Fruit fly (Drosophila melanogaster) whole organism, embryonic: ENCODE data around the gene lili.

Experiments used
- CG10209 ChIP-seq: fragments of 200-800 bp; sonication (Bioruptor generic); optimal IDR thresholded peaks from 3 replicates; lab custom pipeline; 2017; ENCODE audit warnings: missing biosample characterization, mild to moderate bottlenecking, missing genetic modification characterization, missing genetic modification reagents
- CG10565 ChIP-seq: fragments of 200-800 bp; sonication (Bioruptor generic); optimal IDR thresholded peaks from 3 replicates; lab custom pipeline; 2016; ENCODE audit warnings: missing biosample characterization, mild to moderate bottlenecking, missing genetic modification characterization
- CG14860 ChIP-seq: fragments of 200-800 bp; sonication (Bioruptor generic); IDR thresholded peaks from 3 replicates; pipeline ENCODE4 v1.3.6; 2022; ENCODE audit warnings: missing biosample characterization, missing genetic modification characterization; ENCODE audit not compliant: partially characterized antibody
- CG17612 ChIP-seq: fragments of 200-800 bp; sonication (Bioruptor generic); IDR thresholded peaks from 2 replicates; pipeline ENCODE4 v1.3.6; 2022; ENCODE audit warnings: missing biosample characterization, missing genetic modification characterization
- CG2202 ChIP-seq: fragments of 200-800 bp; sonication (Bioruptor generic); optimal IDR thresholded peaks from 2 replicates; lab custom pipeline; 2018; ENCODE audit warnings: missing biosample characterization, mild to moderate bottlenecking, missing genetic modification characterization
- CG3726 ChIP-seq: fragments of 200-800 bp; sonication (Bioruptor generic); IDR thresholded peaks from 3 replicates; pipeline ENCODE4, ENCODE4 v1.3.6; 2022; ENCODE audit warnings: missing biosample characterization, missing genetic modification characterization
- CG6854 ChIP-seq: fragments of 200-800 bp; sonication (Bioruptor generic); optimal IDR thresholded peaks from 3 replicates; lab custom pipeline; 2017; ENCODE audit warnings: missing biosample characterization, mild to moderate bottlenecking, missing genetic modification characterization
- CG7839 ChIP-seq: fragments of 200-800 bp; sonication (Bioruptor generic); optimal IDR thresholded peaks from 3 replicates; lab custom pipeline; 2018; ENCODE audit warnings: missing biosample characterization, mild to moderate bottlenecking, missing genetic modification characterization, moderate library complexity
- CG7987 ChIP-seq: fragments of 200-800 bp; sonication (Bioruptor generic); optimal IDR thresholded peaks from 2 replicates; lab custom pipeline; 2018; ENCODE audit warnings: missing biosample characterization, mild to moderate bottlenecking, missing genetic modification characterization, moderate library complexity
- CG8281 ChIP-seq: fragments of 200-800 bp; sonication (Bioruptor generic); optimal IDR thresholded peaks from 2 replicates; lab custom pipeline; 2018; ENCODE audit warnings: missing biosample characterization, mild to moderate bottlenecking, missing genetic modification characterization, moderate library complexity
- CG9932 ChIP-seq: fragments of 200-800 bp; sonication (Bioruptor generic); IDR thresholded peaks from 2 replicates; pipeline ENCODE4 v1.3.6; 2022; ENCODE audit warnings: missing biosample characterization, missing genetic modification characterization
- Dbx ChIP-seq: fragments of 200-800 bp; sonication (Bioruptor generic); IDR thresholded peaks from 3 replicates; pipeline ENCODE4 v1.3.6; 2022; ENCODE audit warnings: missing biosample characterization, missing genetic modification characterization
- Dref ChIP-seq: fragments of 200-800 bp; sonication (Bioruptor generic); IDR thresholded peaks from 2 replicates; pipeline ENCODE4 v1.3.6; 2022; ENCODE audit warnings: missing biosample characterization, missing genetic modification characterization
- Eip74EF ChIP-seq, 2 experiments: fragments of 200-800 bp in 1 of 2; fragments of >200 bp in 1 of 2; sonication (Bioruptor generic) in 1 of 2; optimal IDR thresholded peaks; 2 replicates each; lab custom pipeline; 2017 to 2019; ENCODE audit warnings: missing biosample characterization in 2 of 2, missing genetic modification characterization in 2 of 2, mild to moderate bottlenecking in 1 of 2, moderate library complexity in 1 of 2
- Fer1 ChIP-seq: fragments of 200-800 bp; sonication (Bioruptor generic); optimal IDR thresholded peaks from 2 replicates; lab custom pipeline; 2017; ENCODE audit warnings: missing biosample characterization, mild to moderate bottlenecking, missing genetic modification characterization
- Hr78 ChIP-seq, 2 experiments: fragments of 200-800 bp in 1 of 2; fragments of >200 bp in 1 of 2; sonication (Bioruptor generic) in 1 of 2; optimal IDR thresholded peaks; 2 replicates each; lab custom pipeline; 2017 to 2019; ENCODE audit warnings: missing biosample characterization in 2 of 2, missing genetic modification characterization in 2 of 2, mild to moderate bottlenecking in 1 of 2, moderate library complexity in 1 of 2
- Jarid2 ChIP-seq: fragments of 200-800 bp; sonication (Bioruptor generic); optimal IDR thresholded peaks from 3 replicates; lab custom pipeline; 2017; ENCODE audit warnings: mild to moderate bottlenecking, missing biosample characterization, missing genetic modification reagents, missing genetic modification characterization
- MTF-1 ChIP-seq: fragments of 200-800 bp; sonication (Bioruptor generic); optimal IDR thresholded peaks from 2 replicates; lab custom pipeline; 2018; ENCODE audit warnings: missing biosample characterization, mild to moderate bottlenecking, missing genetic modification characterization, borderline replicate concordance
- Mrtf ChIP-seq: fragments of 200-800 bp; sonication (Bioruptor generic); IDR thresholded peaks from 3 replicates; pipeline ENCODE4 v1.3.6; 2022; ENCODE audit warnings: missing biosample characterization, missing genetic modification characterization
- Neu2 ChIP-seq: fragments of 200-800 bp; sonication (Bioruptor generic); optimal IDR thresholded peaks from 3 replicates; lab custom pipeline; 2016; ENCODE audit warnings: missing biosample characterization, missing genetic modification characterization, borderline replicate concordance
- Nf-YC ChIP-seq: fragments of 200-800 bp; optimal IDR thresholded peaks from 3 replicates; lab custom pipeline; 2019; ENCODE audit warnings: missing biosample characterization, mild to moderate bottlenecking, missing genetic modification characterization, moderate library complexity
- Side ChIP-seq: fragments of 200-800 bp; sonication (Bioruptor generic); optimal IDR thresholded peaks from 2 replicates; lab custom pipeline; 2016; ENCODE audit warnings: missing biosample characterization, missing genetic modification characterization
- Sry-β ChIP-seq: fragments of 200-800 bp; sonication (Bioruptor generic); optimal IDR thresholded peaks from 2 replicates; lab custom pipeline; 2018; ENCODE audit warnings: missing biosample characterization, mild to moderate bottlenecking, missing genetic modification characterization, moderate library complexity
- TFAM ChIP-seq: fragments of 200-800 bp; sonication (Bioruptor generic); optimal IDR thresholded peaks from 2 replicates; lab custom pipeline; 2017; ENCODE audit warnings: missing biosample characterization, missing genetic modification characterization, inconsistent platforms
- ab ChIP-seq: fragments of 200-800 bp; sonication (Bioruptor generic); optimal IDR thresholded peaks from 2 replicates; lab custom pipeline; 2016; ENCODE audit warnings: missing biosample characterization, missing genetic modification characterization
- ara ChIP-seq: fragments of 200-800 bp; sonication (Bioruptor generic); IDR thresholded peaks from 2 replicates; pipeline ENCODE4 v1.3.6; 2022; ENCODE audit warnings: missing biosample characterization, missing genetic modification characterization
- az2 ChIP-seq: fragments of 200-800 bp; sonication (Bioruptor generic); optimal IDR thresholded peaks from 3 replicates; lab custom pipeline; 2016; ENCODE audit warnings: missing biosample characterization, missing genetic modification characterization
- bowl ChIP-seq: fragments of 200-800 bp; sonication (Bioruptor generic); IDR thresholded peaks from 2 replicates; pipeline ENCODE4 v1.3.6; 2022; ENCODE audit warnings: missing biosample characterization, missing genetic modification characterization
- ci ChIP-seq: fragments of 200-800 bp; sonication (Bioruptor generic); IDR thresholded peaks from 3 replicates; pipeline ENCODE4 v1.3.6; 2022; ENCODE audit warnings: missing biosample characterization, missing genetic modification characterization
- eve ChIP-seq, 2 experiments: fragments of >200 bp; optimal IDR thresholded peaks; 2 replicates each; lab custom pipeline; 2017; ENCODE audit warnings: missing biosample characterization in 2 of 2, missing genetic modification characterization in 2 of 2
- gcm2 ChIP-seq: fragments of 200-800 bp; sonication (Bioruptor generic); optimal IDR thresholded peaks from 2 replicates; lab custom pipeline; 2016; ENCODE audit warnings: missing biosample characterization, missing genetic modification characterization
- hbn ChIP-seq: fragments of 200-800 bp; sonication (Bioruptor generic); IDR thresholded peaks from 2 replicates; pipeline ENCODE4 v1.3.6; 2022; ENCODE audit warnings: missing biosample characterization, missing genetic modification characterization; ENCODE audit not compliant: partially characterized antibody
- jigr1 ChIP-seq: fragments of 200-800 bp; sonication (Bioruptor generic); IDR thresholded peaks from 3 replicates; pipeline ENCODE4 v1.3.6; 2022; ENCODE audit warnings: missing biosample characterization, missing genetic modification characterization
- lab ChIP-seq: fragments of 200-800 bp; sonication (Bioruptor generic); optimal IDR thresholded peaks from 3 replicates; lab custom pipeline; 2017; ENCODE audit warnings: missing biosample characterization, missing genetic modification characterization, mild to moderate bottlenecking, moderate library complexity, missing genetic modification reagents
- lmd ChIP-seq: fragments of 200-800 bp; sonication (Bioruptor generic); IDR thresholded peaks from 2 replicates; pipeline ENCODE4 v1.3.6; 2022; ENCODE audit warnings: missing biosample characterization, missing genetic modification characterization
- mld ChIP-seq: fragments of 200-800 bp; sonication (Bioruptor generic); IDR thresholded peaks from 3 replicates; pipeline ENCODE4 v1.3.6; 2022; ENCODE audit warnings: missing biosample characterization, missing genetic modification characterization; ENCODE audit not compliant: partially characterized antibody
- peb ChIP-seq: fragments of 200-800 bp; sonication (Bioruptor generic); IDR thresholded peaks from 2 replicates; pipeline ENCODE4 v1.3.6; 2022; ENCODE audit warnings: missing biosample characterization, missing genetic modification characterization
- pfk ChIP-seq: fragments of 200-800 bp; sonication (Bioruptor generic); optimal IDR thresholded peaks from 2 replicates; lab custom pipeline; 2018; ENCODE audit warnings: missing biosample characterization, mild to moderate bottlenecking, missing genetic modification characterization, moderate library complexity
- pho ChIP-seq: fragments of 200-800 bp; sonication (Bioruptor generic); optimal IDR thresholded peaks from 2 replicates; lab custom pipeline; 2016; ENCODE audit warnings: missing biosample characterization, missing genetic modification characterization
- prd ChIP-seq, 3 experiments: fragments of >200 bp in 2 of 3; fragments of 200-800 bp in 1 of 3; sonication (Bioruptor generic) in 1 of 3; optimal IDR thresholded peaks in 2 of 3; IDR thresholded peaks in 1 of 3; 2 replicates in 2 of 3; 3 replicates in 1 of 3; pipeline versions ENCODE4 v1.3.6 to Lab custom; 2017 to 2022; ENCODE audit warnings: missing biosample characterization in 1 of 3, missing genetic modification characterization in 1 of 3
- schlank ChIP-seq: fragments of 200-800 bp; sonication (Bioruptor generic); optimal IDR thresholded peaks from 2 replicates; lab custom pipeline; 2018; ENCODE audit warnings: missing biosample characterization, mild to moderate bottlenecking, missing genetic modification characterization
- sens-2 ChIP-seq: fragments of 200-800 bp; sonication (Bioruptor generic); IDR thresholded peaks from 2 replicates; pipeline ENCODE4 v1.3.6; 2022; ENCODE audit warnings: missing biosample characterization, missing genetic modification characterization
- seq ChIP-seq: fragments of 200-800 bp; sonication (Bioruptor generic); IDR thresholded peaks from 2 replicates; pipeline ENCODE4 v1.3.6; 2022; ENCODE audit warnings: missing biosample characterization, missing genetic modification characterization
- slou ChIP-seq: fragments of 200-800 bp; sonication (Bioruptor generic); optimal IDR thresholded peaks from 3 replicates; lab custom pipeline; 2016; ENCODE audit warnings: missing biosample characterization, missing genetic modification characterization
- ssp ChIP-seq: fragments of 200-800 bp; sonication (Bioruptor generic); IDR thresholded peaks from 2 replicates; pipeline ENCODE4 v1.3.6; 2022; ENCODE audit warnings: missing biosample characterization, missing genetic modification characterization
- tin ChIP-seq: fragments of 200-800 bp; sonication (Bioruptor generic); optimal IDR thresholded peaks from 3 replicates; lab custom pipeline; 2016; ENCODE audit warnings: missing biosample characterization, missing genetic modification characterization
- unc-4 ChIP-seq: fragments of 200-800 bp; sonication (Bioruptor generic); IDR thresholded peaks from 2 replicates; pipeline ENCODE4 v1.3.6; 2022; ENCODE audit warnings: missing biosample characterization, missing genetic modification characterization; ENCODE audit not compliant: partially characterized antibody

The lili gene

dm6 chr3R:24771273-24772231 is 42.3 kb downstream of the lili start, which contains the start of gene CG42331 (continued):
- no peak for TF ChIP-seq hbn (GFP tag; lab: Robert Waterston, UW)
- peak; percentile 78 for TF ChIP-seq lab
- TF ChIP-seq peb: no peak
- TF ChIP-seq schlank (tag; lab: Kevin White, UChicago): no peak
- no peak for TF ChIP-seq pfk
- no peak for TF ChIP-seq sens-2
- no peak for TF ChIP-seq MTF-1 (GFP tag; lab: Kevin White, UChicago)
- TF ChIP-seq TFAM (GFP tag; lab: Kevin White, UChicago): no peak
- peak; percentile 50 for TF ChIP-seq lmd (GFP tag; lab: Robert Waterston, UW)
- no peak for TF ChIP-seq CG3726 (GFP tag; lab: Robert Waterston, UW)
- TF ChIP-seq bowl (GFP tag; lab: Robert Waterston, UW): no peak
- no peak for TF ChIP-seq prd (optimal IDR thresholded peaks at IDR 0.05; lab: Kevin White, UChicago)
- 0 out of 3 replicates have a peak, but pooled peaks have one; percentile 38 for TF ChIP-seq prd (GFP tag; IDR thresholded peaks at IDR 0.05; lab: Robert Waterston, UW)
- no peak for TF ChIP-seq Dref (GFP tag; lab: Robert Waterston, UW)
- TF ChIP-seq Nf-YC (tag; lab: Kevin White, UChicago): peak; percentile 65
- no peak for TF ChIP-seq slou (GFP tag; lab: Kevin White, UChicago)
- TF ChIP-seq CG9932 (GFP tag; lab: Robert Waterston, UW): 0 out of 2 replicates have a peak, but pooled peaks have one; percentile 6
- TF ChIP-seq Side (GFP tag; lab: Kevin White, UChicago): peak; percentile 10
- TF ChIP-seq Sry-β (GFP tag; lab: Kevin White, UChicago): no peak
- TF ChIP-seq Jarid2 (GFP tag; lab: Kevin White, UChicago): no peak
- TF ChIP-seq CG10209: peak; percentile 54
- no peak for TF ChIP-seq gcm2
- no peak for TF ChIP-seq ara (GFP tag; lab: Robert Waterston, UW)
- TF ChIP-seq Neu2: no peak
- TF ChIP-seq Fer1 (GFP tag; lab: Kevin White, UChicago): no peak
- TF ChIP-seq unc-4 (GFP tag; lab: Robert Waterston, UW): no peak
- peak in 1 of 2 experiments; percentile 64 for TF ChIP-seq Hr78 (GFP tag; optimal IDR thresholded peaks at IDR 0.05; lab: Kevin White, UChicago)
- TF ChIP-seq CG7987: no peak
- TF ChIP-seq CG17612: no peak
- TF ChIP-seq CG6854 (GFP tag; lab: Kevin White, UChicago): no peak
- TF ChIP-seq CG14860 (GFP tag; lab: Robert Waterston, UW): no peak
- TF ChIP-seq Mrtf (GFP tag; lab: Robert Waterston, UW): no peak
- peak in 1 of 2 experiments; percentile 61 for TF ChIP-seq eve (GFP tag; optimal IDR thresholded peaks at IDR 0.05; lab: Kevin White, UChicago)
- peak; percentile 45; the same call in 2 of the 3 replicates for TF ChIP-seq ci (GFP tag; lab: Robert Waterston, UW)
- TF ChIP-seq CG8281: peak; percentile 72
- no peak for TF ChIP-seq jigr1 (GFP tag; lab: Robert Waterston, UW)
- peak; percentile 50 for TF ChIP-seq pho (GFP tag; lab: Kevin White, UChicago)
- no peak for TF ChIP-seq CG2202 (tag; lab: Kevin White, UChicago)
- TF ChIP-seq mld: no peak
- peak; percentile 81 for TF ChIP-seq CG7839 (tag; lab: Kevin White, UChicago)
- TF ChIP-seq seq (GFP tag; lab: Robert Waterston, UW): peak; percentile 35; the same call in 1 of the 2 replicates
- TF ChIP-seq Eip74EF (GFP tag; optimal IDR thresholded peaks at IDR 0.05; lab: Kevin White, UChicago): peak in 1 of 2 experiments; percentile 77
- peak; percentile 2 for TF ChIP-seq tin (GFP tag; lab: Kevin White, UChicago)
- no peak for TF ChIP-seq ab (GFP tag; lab: Kevin White, UChicago)
- peak; percentile 32 for TF ChIP-seq az2
- 0 out of 3 replicates have a peak, but pooled peaks have one; percentile 20 for TF ChIP-seq Dbx (GFP tag; lab: Robert Waterston, UW)
- TF ChIP-seq ssp (GFP tag; lab: Robert Waterston, UW): no peak
- no peak for TF ChIP-seq CG10565 (GFP tag; lab: Kevin White, UChicago)
